Fruit fly (Drosophila melanogaster): Measurements from ENCODE around the gene CG46244.

Gene CG46244

DNA sequence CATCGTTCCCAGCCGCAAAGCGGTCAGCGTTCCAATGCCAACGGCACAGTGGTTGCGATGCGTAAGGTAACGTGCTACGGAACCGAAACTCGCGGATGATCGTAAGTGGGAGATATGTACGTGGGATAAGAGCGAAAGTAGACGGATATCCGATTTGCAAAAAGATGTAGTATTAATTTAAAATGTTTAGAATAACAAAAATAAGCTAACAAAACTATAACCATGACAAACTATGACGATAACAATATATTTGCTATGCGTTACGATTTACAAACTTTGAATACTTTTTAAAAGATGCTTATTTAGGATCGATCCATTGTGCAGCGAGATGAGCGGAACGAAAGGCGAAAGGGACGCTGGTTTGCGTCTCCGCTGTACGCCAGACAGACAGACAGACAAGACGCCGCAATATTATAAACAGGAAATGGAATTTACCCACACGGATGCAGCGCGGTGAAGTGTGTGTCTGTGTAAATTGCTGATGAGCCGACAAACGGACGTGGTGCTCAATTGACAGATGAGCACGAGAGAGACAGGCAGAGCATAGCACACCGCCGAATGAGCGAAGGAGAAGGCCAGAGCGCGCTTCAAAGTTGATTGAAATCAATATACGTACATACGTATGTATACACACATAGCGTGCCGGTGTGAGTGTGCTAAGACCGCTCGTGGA is 30.6 kb upstream of the CG46244 start:
- TF ChIP-seq EcR (GFP tag; optimal IDR thresholded peaks at IDR 0.05): peak; percentile 43
- TF ChIP-seq CG14655 (GFP tag; optimal IDR thresholded peaks at IDR 0.05): peak; percentile 99
- peak; percentile 97 for TF ChIP-seq CG8159 (tag; optimal IDR thresholded peaks at IDR 0.05)
- TF ChIP-seq Pif1A (GFP tag; optimal IDR thresholded peaks at IDR 0.05): peak; percentile 96
- peak; percentile 93 for TF ChIP-seq Pif1B (GFP tag; optimal IDR thresholded peaks at IDR 0.05)
- TF ChIP-seq CG34367 (tag; optimal IDR thresholded peaks at IDR 0.05): peak; percentile 96
- peak; percentile 91 for TF ChIP-seq CG13204 (GFP tag; optimal IDR thresholded peaks at IDR 0.05)
- TF ChIP-seq gl (tag; optimal IDR thresholded peaks at IDR 0.05): peak; percentile 86
- peak; percentile 95 for TF ChIP-seq fd96Ca (GFP tag; IDR thresholded peaks at IDR 0.05)
- TF ChIP-seq D1 (tag; optimal IDR thresholded peaks at IDR 0.05): peak; percentile 94
- TF ChIP-seq CG12605 (GFP tag; IDR thresholded peaks at IDR 0.05): peak; percentile 82
- TF ChIP-seq CG15710 (tag; optimal IDR thresholded peaks at IDR 0.05): peak; percentile 95
- peak; percentile 98 for TF ChIP-seq CG8301 (tag; optimal IDR thresholded peaks at IDR 0.05)
- peak; percentile 98 for TF ChIP-seq CG9948 (tag; optimal IDR thresholded peaks at IDR 0.05)
- peak; percentile 85 for TF ChIP-seq CG10348 (GFP tag; IDR thresholded peaks at IDR 0.05)
- TF ChIP-seq CG4496 (GFP tag; IDR thresholded peaks at IDR 0.05): peak; percentile 92
- peak; percentile 93 for TF ChIP-seq Snoo (tag; optimal IDR thresholded peaks at IDR 0.05)
- peak; percentile 95 for TF ChIP-seq CG17806 (tag; optimal IDR thresholded peaks at IDR 0.05)
- TF ChIP-seq CG32121 (GFP tag; IDR thresholded peaks at IDR 0.05): peak; percentile 91
- peak; percentile 88 for TF ChIP-seq Ets98B (GFP tag; IDR thresholded peaks at IDR 0.05)
- TF ChIP-seq rn (GFP tag; IDR thresholded peaks at IDR 0.05): peak; percentile 83

DNA sequence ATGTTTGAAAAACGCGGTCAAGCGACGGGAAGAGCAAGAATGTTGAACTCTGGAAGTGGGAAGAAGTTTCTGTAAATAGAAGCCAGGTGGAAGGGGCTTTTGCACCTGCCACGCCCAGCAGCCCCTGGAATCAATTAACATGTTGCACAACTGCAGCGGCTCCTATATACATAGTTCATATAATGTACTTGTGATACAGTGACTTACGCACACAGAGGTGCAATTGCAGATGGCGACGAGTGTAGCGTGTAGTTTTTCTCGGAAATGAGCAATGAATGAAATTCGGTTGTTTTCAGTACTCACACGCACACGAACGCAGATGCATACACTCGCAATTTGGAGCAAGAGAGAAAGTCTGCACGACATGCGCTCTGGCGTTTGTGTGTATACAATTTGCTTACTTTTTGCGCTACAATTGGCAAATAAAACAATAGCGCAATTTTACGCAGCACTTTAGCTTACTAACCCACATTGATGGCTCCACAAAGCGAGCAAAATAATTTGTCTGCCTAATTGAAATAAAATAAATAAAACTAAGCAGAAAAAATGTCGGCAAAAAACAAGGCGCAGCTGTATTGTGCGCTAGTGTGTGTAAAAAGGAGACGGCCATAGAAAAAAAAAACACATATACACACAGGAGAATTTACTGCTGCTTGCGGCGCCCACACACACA is 29.9 kb upstream of the CG46244 start:
- TF ChIP-seq CG4496 (GFP tag; IDR thresholded peaks at IDR 0.05): no peak
- 0 out of 2 replicates have a peak, but pooled peaks have one; percentile 18 for TF ChIP-seq CG12605 (GFP tag; IDR thresholded peaks at IDR 0.05)
- TF ChIP-seq CG17806 (tag; optimal IDR thresholded peaks at IDR 0.05): no peak
- TF ChIP-seq Pif1A (GFP tag; optimal IDR thresholded peaks at IDR 0.05): no peak
- TF ChIP-seq fd96Ca (GFP tag; IDR thresholded peaks at IDR 0.05): 0 out of 3 replicates have a peak, but pooled peaks have one; percentile 19
- TF ChIP-seq CG32121 (GFP tag; IDR thresholded peaks at IDR 0.05): peak; percentile 12
- no peak for TF ChIP-seq CG14655 (GFP tag; optimal IDR thresholded peaks at IDR 0.05)
- TF ChIP-seq EcR (GFP tag; optimal IDR thresholded peaks at IDR 0.05): no peak
- no peak for TF ChIP-seq CG9948 (tag; optimal IDR thresholded peaks at IDR 0.05)
- no peak for TF ChIP-seq rn (GFP tag; IDR thresholded peaks at IDR 0.05)
- TF ChIP-seq CG8159 (tag; optimal IDR thresholded peaks at IDR 0.05): peak; percentile 6
- no peak for TF ChIP-seq D1 (tag; optimal IDR thresholded peaks at IDR 0.05)
- TF ChIP-seq Pif1B (GFP tag; optimal IDR thresholded peaks at IDR 0.05): no peak
- peak; percentile 8; the same call in 1 of the 2 replicates for TF ChIP-seq Ets98B (GFP tag; IDR thresholded peaks at IDR 0.05)
- TF ChIP-seq CG34367 (tag; optimal IDR thresholded peaks at IDR 0.05): peak; percentile 15
- TF ChIP-seq CG10348 (GFP tag; IDR thresholded peaks at IDR 0.05): no peak
- TF ChIP-seq CG13204 (GFP tag; optimal IDR thresholded peaks at IDR 0.05): no peak
- TF ChIP-seq CG8301 (tag; optimal IDR thresholded peaks at IDR 0.05): no peak
- no peak for TF ChIP-seq Snoo (tag; optimal IDR thresholded peaks at IDR 0.05)

- no peak for TF ChIP-seq CG14655 (GFP tag; optimal IDR thresholded peaks at IDR 0.05)
- peak; percentile 5 for TF ChIP-seq CG8159 (tag; optimal IDR thresholded peaks at IDR 0.05)
- TF ChIP-seq Snoo (tag; optimal IDR thresholded peaks at IDR 0.05): no peak
- TF ChIP-seq CG15710 (tag; optimal IDR thresholded peaks at IDR 0.05): peak; percentile 41
- no peak for TF ChIP-seq Ets98B (GFP tag; IDR thresholded peaks at IDR 0.05)
Measured at dm6 chr2L:19577187-19577765, 29.1 kb upstream of the CG46244 start, which contains the start of the genes spi and msb1l. Gene spi, minus strand, starts transcription at chr2L:19577315. Gene msb1l, plus strand, starts transcription at chr2L:19577701.

DNA sequence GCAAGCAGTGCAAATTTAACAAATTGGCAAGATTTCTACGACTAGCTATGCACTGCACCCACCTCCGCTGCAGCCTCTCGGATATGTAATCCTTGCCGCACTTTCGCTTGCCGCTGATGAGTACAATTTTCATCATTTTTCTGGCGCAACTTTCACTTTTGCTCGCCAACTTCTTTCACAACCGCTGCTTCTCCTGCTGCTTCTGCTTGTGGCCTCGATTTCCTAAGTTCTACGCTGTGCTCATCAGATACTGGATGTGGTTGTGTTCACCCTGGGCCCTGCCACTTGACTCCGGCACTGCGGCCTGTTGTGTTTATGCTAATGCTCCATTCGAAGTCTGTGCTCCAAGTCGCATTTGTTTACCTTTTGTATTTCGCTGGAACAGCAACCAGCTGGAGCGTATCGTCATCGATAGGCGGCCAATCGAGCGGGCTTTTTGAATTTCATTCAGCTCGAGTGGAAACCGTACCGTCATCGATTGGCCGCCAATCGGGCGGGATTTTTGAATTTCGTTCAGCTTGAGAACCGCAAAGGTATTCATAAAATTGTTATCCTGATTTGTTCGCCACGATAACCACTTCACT is 26.3 kb upstream of the CG46244 start, which contains the start of gene Pmvk:
Gene Pmvk (minus strand): TSS at position 357 of the 584 bp plus-strand sequence.
- TF ChIP-seq CG8301 (tag; optimal IDR thresholded peaks at IDR 0.05): peak; percentile 31
- TF ChIP-seq CG34367 (tag; optimal IDR thresholded peaks at IDR 0.05): no peak

DNA sequence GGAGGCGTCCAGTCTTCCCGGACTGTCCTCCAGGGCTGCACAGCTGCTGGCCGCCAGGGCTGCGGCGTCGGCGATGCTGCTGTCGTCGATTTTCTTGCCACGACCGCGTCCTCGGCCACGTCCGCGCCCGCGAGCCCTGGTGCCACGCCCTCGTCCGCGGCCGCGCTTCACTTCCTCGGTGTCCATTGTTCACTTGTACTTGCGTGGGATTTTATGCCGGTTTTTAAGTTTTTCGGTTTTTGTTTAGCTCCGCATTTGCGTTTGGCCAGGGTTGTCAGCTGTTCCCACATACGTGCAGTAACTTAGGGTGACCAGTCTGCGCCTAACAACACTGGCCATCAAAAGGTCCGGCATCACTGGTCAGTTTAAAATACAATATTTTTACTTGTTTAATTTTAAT is 24.2 kb upstream of the CG46244 start, which contains the start of gene Hakai:
Gene Hakai (minus strand): TSS at position 290 of the 400 bp plus-strand sequence.
- TF ChIP-seq CG4496 (GFP tag; IDR thresholded peaks at IDR 0.05) (0 out of 3 replicates have a peak, but pooled peaks have one; percentile 60), CG15710 (tag; optimal IDR thresholded peaks at IDR 0.05) (peak; percentile 12), Snoo (tag; optimal IDR thresholded peaks at IDR 0.05) (peak; percentile 37), rn (GFP tag; IDR thresholded peaks at IDR 0.05) (0 out of 2 replicates have a peak, but pooled peaks have one; percentile 21), CG10348 (GFP tag; IDR thresholded peaks at IDR 0.05) (no peak), CG8159 (tag; optimal IDR thresholded peaks at IDR 0.05) (peak; percentile 29), Ets98B (GFP tag; IDR thresholded peaks at IDR 0.05) (0 out of 2 replicates have a peak, but pooled peaks have one; percentile 7), fd96Ca (GFP tag; IDR thresholded peaks at IDR 0.05) (peak; percentile 70), CG14655 (GFP tag; optimal IDR thresholded peaks at IDR 0.05) (no peak), Pif1B (GFP tag; optimal IDR thresholded peaks at IDR 0.05) (peak; percentile 19)

Measured in whole organism, pupa.